Fruit fly (Drosophila melanogaster): ENCODE results near the gene eIF3h.

DNA sequence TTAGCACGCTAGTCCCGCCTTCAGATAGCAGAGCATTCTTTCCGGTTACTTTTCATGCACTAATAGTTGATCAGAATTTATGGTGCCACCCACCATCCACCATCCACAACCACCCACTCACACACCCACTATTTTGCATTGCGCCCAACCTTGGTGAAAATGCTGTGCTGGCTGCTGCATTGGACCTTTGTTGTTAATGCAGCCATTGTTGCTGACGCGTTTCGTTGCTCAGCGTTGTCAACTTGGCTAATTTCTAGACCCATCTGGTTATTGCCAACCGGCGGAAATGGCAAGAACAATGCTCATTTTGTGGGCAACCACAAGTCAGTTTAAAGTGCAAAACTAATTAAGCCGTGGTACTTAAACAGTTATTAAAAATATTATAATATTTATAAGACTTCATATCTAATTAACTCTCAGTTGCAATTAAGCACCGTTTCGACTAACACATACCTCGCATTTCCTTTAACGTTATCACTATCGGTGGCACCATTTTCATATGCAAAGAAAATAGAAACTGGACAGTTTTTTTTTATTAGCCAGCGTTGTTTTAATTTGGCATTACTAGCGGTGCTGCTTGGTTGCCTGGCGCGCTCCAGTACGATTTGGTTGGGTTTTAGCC, 35.9 kb upstream of the eIF3h start:
- no peak for TF ChIP-seq Crg-1 (GFP tag; optimal IDR thresholded peaks at IDR 0.05)
- TF ChIP-seq Hr96 (GFP tag; optimal IDR thresholded peaks at IDR 0.05): no peak
- no peak for TF ChIP-seq Clk (GFP tag; optimal IDR thresholded peaks at IDR 0.05)
- TF ChIP-seq kay (GFP tag; ENCODE audit: borderline replicate concordance): no peak
